Worm (Caenorhabditis elegans) whole organism, late embryonic: ENCODE data around the gene C05D9.3.

Experiments
- C08G9.2 ChIP-seq: sonication (generic microtip); optimal IDR thresholded peaks from 2 replicates; lab custom pipeline; 2016; ENCODE audit warnings: mild to moderate bottlenecking, missing genetic modification characterization, moderate library complexity, missing compliant biosample characterization
- F13H6.1 ChIP-seq: sonication (generic microtip); optimal IDR thresholded peaks from 2 replicates; lab custom pipeline; 2016; ENCODE audit warnings: missing genetic modification characterization, missing compliant biosample characterization
- K02D7.2 ChIP-seq: sonication (generic microtip); optimal IDR thresholded peaks from 2 replicates; lab custom pipeline; 2017; ENCODE audit warnings: mild to moderate bottlenecking, missing genetic modification characterization, missing compliant biosample characterization
- K09A11.1 ChIP-seq: sonication (generic microtip); optimal IDR thresholded peaks from 2 replicates; lab custom pipeline; 2017; ENCODE audit warnings: antibody characterized with exemption, mild to moderate bottlenecking, missing genetic modification characterization, missing compliant biosample characterization; ENCODE audit not compliant: insufficient read depth
- T23F11.4 ChIP-seq: fragments of 200-800 bp; sonication (Bioruptor generic); optimal IDR thresholded peaks from 2 replicates; lab custom pipeline; 2018; ENCODE audit warnings: mild to moderate bottlenecking, missing genetic modification characterization, missing compliant biosample characterization
- Y22D7AL.16 ChIP-seq: sonication (generic microtip); optimal IDR thresholded peaks from 2 replicates; lab custom pipeline; 2016; ENCODE audit warnings: missing genetic modification characterization, missing compliant biosample characterization
- ama-1 ChIP-seq: fragments of 150-350 bp; optimal IDR thresholded peaks from 2 replicates; lab custom pipeline; 2014
- ceh-14 ChIP-seq: sonication (generic microtip); optimal IDR thresholded peaks from 2 replicates; lab custom pipeline; 2016; ENCODE audit warnings: missing genotype, missing genetic modification characterization, missing compliant biosample characterization
- ceh-18 ChIP-seq: sonication (generic microtip); optimal IDR thresholded peaks from 2 replicates; lab custom pipeline; 2016; ENCODE audit warnings: missing genetic modification characterization, missing compliant biosample characterization
- ceh-2 ChIP-seq: sonication (generic microtip); optimal IDR thresholded peaks from 2 replicates; lab custom pipeline; 2016; ENCODE audit warnings: missing genotype, missing genetic modification characterization, missing compliant biosample characterization
- ceh-30 ChIP-seq: fragments of 150-350 bp; optimal IDR thresholded peaks from 2 replicates; lab custom pipeline; 2014; ENCODE audit warnings: missing biosample characterization, missing genetic modification characterization
- ceh-31 ChIP-seq: sonication (generic microtip); optimal IDR thresholded peaks from 2 replicates; lab custom pipeline; 2016; ENCODE audit warnings: missing genetic modification characterization, missing compliant biosample characterization
- ceh-48 ChIP-seq: sonication (generic microtip); optimal IDR thresholded peaks from 2 replicates; lab custom pipeline; 2016; ENCODE audit warnings: missing genetic modification characterization, inconsistent platforms, missing compliant biosample characterization
- ceh-6 ChIP-seq: fragments of 200-800 bp; sonication (Bioruptor generic); optimal IDR thresholded peaks from 2 replicates; lab custom pipeline; 2018; ENCODE audit warnings: mild to moderate bottlenecking, missing genetic modification characterization, missing compliant biosample characterization
- ceh-9 ChIP-seq: sonication (generic microtip); optimal IDR thresholded peaks from 2 replicates; lab custom pipeline; 2016; ENCODE audit warnings: mild to moderate bottlenecking, missing genetic modification characterization, inconsistent platforms, missing compliant biosample characterization
- che-1 ChIP-seq: sonication (generic microtip); optimal IDR thresholded peaks from 2 replicates; lab custom pipeline; 2016; ENCODE audit warnings: mild to moderate bottlenecking, missing genetic modification characterization, missing compliant biosample characterization
- dmd-4 ChIP-seq: sonication (generic microtip); optimal IDR thresholded peaks from 2 replicates; lab custom pipeline; 2016; ENCODE audit warnings: borderline replicate concordance, missing genetic modification characterization, missing compliant biosample characterization
- dve-1 ChIP-seq: sonication (generic microtip); optimal IDR thresholded peaks from 2 replicates; lab custom pipeline; 2017; ENCODE audit warnings: antibody characterized with exemption, mild to moderate bottlenecking, missing genetic modification characterization, missing compliant biosample characterization
- elt-4 ChIP-seq: sonication (generic microtip); optimal IDR thresholded peaks from 2 replicates; lab custom pipeline; 2016; ENCODE audit warnings: missing genetic modification characterization, missing compliant biosample characterization
- fax-1 ChIP-seq: sonication (generic microtip); optimal IDR thresholded peaks from 2 replicates; lab custom pipeline; 2016; ENCODE audit warnings: missing genotype, missing genetic modification characterization, missing compliant biosample characterization
- fkh-10 ChIP-seq: fragments of 150-350 bp; optimal IDR thresholded peaks from 2 replicates; lab custom pipeline; 2014; ENCODE audit warnings: missing biosample characterization, missing genetic modification reagents, missing genetic modification characterization
- fkh-6 ChIP-seq: sonication (generic microtip); optimal IDR thresholded peaks from 2 replicates; lab custom pipeline; 2016; ENCODE audit warnings: missing genetic modification characterization, missing compliant biosample characterization
- gmeb-2 ChIP-seq: sonication (generic microtip); optimal IDR thresholded peaks from 2 replicates; lab custom pipeline; 2016; ENCODE audit warnings: missing genetic modification characterization, inconsistent platforms, missing compliant biosample characterization
- hlh-13 ChIP-seq: fragments of 200-800 bp; sonication (Bioruptor generic); optimal IDR thresholded peaks from 2 replicates; lab custom pipeline; 2018; ENCODE audit warnings: mild to moderate bottlenecking, missing genetic modification characterization, missing compliant biosample characterization
- hlh-15 ChIP-seq: sonication (generic microtip); optimal IDR thresholded peaks from 2 replicates; lab custom pipeline; 2016; ENCODE audit warnings: missing genetic modification characterization, missing compliant biosample characterization
- hlh-30 ChIP-seq: sonication (generic microtip); optimal IDR thresholded peaks from 2 replicates; lab custom pipeline; 2017; ENCODE audit warnings: antibody characterized with exemption, missing genetic modification characterization, missing compliant biosample characterization; ENCODE audit not compliant: insufficient read depth
- hlh-6 ChIP-seq: sonication (generic microtip); optimal IDR thresholded peaks from 2 replicates; lab custom pipeline; 2016; ENCODE audit warnings: missing genotype, missing genetic modification characterization, missing compliant biosample characterization
- hlh-8 ChIP-seq: sonication (generic microtip); optimal IDR thresholded peaks from 2 replicates; lab custom pipeline; 2016; ENCODE audit warnings: missing genotype, missing genetic modification characterization, missing compliant biosample characterization
- madf-2 ChIP-seq: sonication (generic microtip); optimal IDR thresholded peaks from 2 replicates; lab custom pipeline; 2017; ENCODE audit warnings: missing genetic modification characterization, missing compliant biosample characterization
- nfya-1 ChIP-seq: sonication (generic microtip); optimal IDR thresholded peaks from 2 replicates; lab custom pipeline; 2017; ENCODE audit warnings: missing genetic modification characterization, mild to moderate bottlenecking, missing compliant biosample characterization, antibody characterized with exemption, moderate library complexity
- nhr-11 ChIP-seq: fragments of 150-350 bp; optimal IDR thresholded peaks from 2 replicates; lab custom pipeline; 2014; ENCODE audit warnings: missing biosample characterization, missing genetic modification characterization
- nhr-232 ChIP-seq: sonication (generic microtip); optimal IDR thresholded peaks from 2 replicates; lab custom pipeline; 2016; ENCODE audit warnings: missing genetic modification characterization, missing compliant biosample characterization
- npax-4 ChIP-seq: sonication (generic microtip); optimal IDR thresholded peaks from 2 replicates; lab custom pipeline; 2016; ENCODE audit warnings: missing genetic modification characterization, missing compliant biosample characterization
- odd-2 ChIP-seq: sonication (generic microtip); optimal IDR thresholded peaks from 2 replicates; lab custom pipeline; 2017; ENCODE audit warnings: antibody characterized with exemption, mild to moderate bottlenecking, missing genetic modification characterization, missing compliant biosample characterization
- pag-3 ChIP-seq: sonication (generic microtip); optimal IDR thresholded peaks from 2 replicates; lab custom pipeline; 2016; ENCODE audit warnings: missing compliant biosample characterization, missing genetic modification characterization, borderline replicate concordance
- pat-9 ChIP-seq: fragments of 200-800 bp; sonication (Bioruptor generic); optimal IDR thresholded peaks from 2 replicates; lab custom pipeline; 2018; ENCODE audit warnings: mild to moderate bottlenecking, missing genetic modification characterization, moderate library complexity, missing compliant biosample characterization
- pax-1 ChIP-seq: fragments of 150-350 bp; optimal IDR thresholded peaks from 2 replicates; lab custom pipeline; 2014; ENCODE audit warnings: missing biosample characterization, missing genetic modification characterization
- pha-2 ChIP-seq: sonication (generic microtip); optimal IDR thresholded peaks from 2 replicates; lab custom pipeline; 2017; ENCODE audit warnings: mild to moderate bottlenecking, missing genetic modification characterization, missing compliant biosample characterization
- pqm-1 ChIP-seq: sonication (generic microtip); optimal IDR thresholded peaks from 2 replicates; lab custom pipeline; 2016; ENCODE audit warnings: missing genetic modification characterization, missing compliant biosample characterization
- pros-1 ChIP-seq: fragments of 150-350 bp; optimal IDR thresholded peaks from 2 replicates; lab custom pipeline; 2014; ENCODE audit warnings: missing biosample characterization, missing genetic modification reagents, missing genetic modification characterization
- ref-2 ChIP-seq: sonication (generic microtip); optimal IDR thresholded peaks from 2 replicates; lab custom pipeline; 2016; ENCODE audit warnings: missing genetic modification characterization, missing compliant biosample characterization
- sdc-2 ChIP-seq: sonication (generic microtip); optimal IDR thresholded peaks from 2 replicates; lab custom pipeline; 2016; ENCODE audit warnings: missing genotype, missing genetic modification characterization, missing compliant biosample characterization
- syd-9 ChIP-seq: sonication (generic microtip); optimal IDR thresholded peaks from 2 replicates; lab custom pipeline; 2016; ENCODE audit warnings: mild to moderate bottlenecking, missing genetic modification characterization, moderate library complexity, missing compliant biosample characterization
- tbx-2 ChIP-seq: sonication (generic microtip); optimal IDR thresholded peaks from 2 replicates; lab custom pipeline; 2016; ENCODE audit warnings: missing genetic modification characterization, missing compliant biosample characterization
- ttx-3 ChIP-seq: sonication (generic microtip); optimal IDR thresholded peaks from 2 replicates; lab custom pipeline; 2016; ENCODE audit warnings: missing genetic modification reagents, missing genetic modification characterization, missing compliant biosample characterization
- unc-3 ChIP-seq, 2 experiments: fragments of 200-800 bp in 1 of 2; sonication (Bioruptor generic) in 1 of 2; sonication (generic microtip) in 1 of 2; conservative IDR thresholded peaks in 1 of 2; optimal IDR thresholded peaks in 1 of 2; 2 replicates each; pipeline versions ENCODE4 v1.3.6 to Lab custom; 2016 to 2022; ENCODE audit warnings: missing compliant biosample characterization in 2 of 2, missing genetic modification characterization in 2 of 2, missing genetic modification reagents in 1 of 2
- unc-42 ChIP-seq: sonication (generic microtip); optimal IDR thresholded peaks from 2 replicates; lab custom pipeline; 2016; ENCODE audit warnings: missing genotype, missing genetic modification characterization, missing compliant biosample characterization
- unc-55 ChIP-seq: sonication (generic microtip); optimal IDR thresholded peaks from 2 replicates; lab custom pipeline; 2017; ENCODE audit warnings: missing biosample characterization, missing genetic modification reagents, missing genetic modification characterization
- zip-5 ChIP-seq: sonication (generic microtip); optimal IDR thresholded peaks from 2 replicates; lab custom pipeline; 2016; ENCODE audit warnings: missing genetic modification characterization, missing compliant biosample characterization
- ztf-16 ChIP-seq: sonication (generic microtip); optimal IDR thresholded peaks from 2 replicates; lab custom pipeline; 2017; ENCODE audit warnings: missing genetic modification characterization, missing compliant biosample characterization

Gene C05D9.3

ce11 chrX:1126207-1126606 is 14.5 kb downstream of the C05D9.3 start:
- TF ChIP-seq unc-55 (no peak), pax-1 (no peak), pros-1 (tag; lab: Kevin White, UChicago) (no peak), ref-2 (tag; lab: Kevin White, UChicago) (no peak), npax-4 (tag; lab: Kevin White, UChicago) (no peak), C08G9.2 (tag; lab: Kevin White, UChicago) (no peak), ceh-48 (tag; lab: Kevin White, UChicago) (no peak), ttx-3 (no peak), pqm-1 (tag; lab: Kevin White, UChicago) (no peak), ceh-9 (tag; lab: Kevin White, UChicago) (no peak), dve-1 (no peak), zip-5 (tag; lab: Kevin White, UChicago) (no peak), pag-3 (no peak), pat-9 (tag; lab: Kevin White, UChicago) (no peak), hlh-6 (tag; lab: Kevin White, UChicago) (no peak), nhr-232 (tag; lab: Kevin White, UChicago) (no peak)
- TF ChIP-seq, all 69 proteins: peak for 0

DNA sequence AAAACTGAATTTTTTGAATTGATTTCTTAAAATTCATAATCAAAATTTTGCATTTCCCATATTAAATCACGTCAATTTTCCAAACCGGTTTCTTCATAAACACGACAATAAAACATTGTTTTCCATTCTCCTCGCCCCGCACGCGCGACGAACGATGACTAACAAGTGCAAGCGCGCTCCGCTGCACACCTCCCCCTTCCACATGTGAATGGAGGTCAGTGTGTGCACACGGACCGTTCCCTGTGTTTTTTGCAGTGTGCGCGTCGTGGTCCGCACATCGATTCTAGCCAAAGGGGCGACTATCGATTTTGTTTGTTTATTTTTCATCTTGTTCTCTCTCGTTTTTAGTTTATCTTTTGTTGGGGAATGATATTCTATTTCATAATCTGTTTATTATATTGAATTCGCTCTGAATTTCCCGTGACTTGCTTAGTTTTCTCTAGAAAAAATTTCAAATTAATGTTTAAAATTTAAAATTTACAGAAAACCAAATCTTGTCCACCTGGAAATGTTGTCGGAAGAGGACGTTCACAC is 16.9 kb downstream of the C05D9.3 start, which contains the start of gene snx-1:
Gene snx-1 (plus strand): TSS at position 484 of the 534 bp plus-strand sequence.
- no peak for TF ChIP-seq pat-9 (tag; lab: Kevin White, UChicago)
- TF ChIP-seq pag-3, result no peak
- TF ChIP-seq dmd-4 (tag; lab: Kevin White, UChicago), result no peak
- peak; percentile 24 for TF ChIP-seq nfya-1 (tag; lab: Kevin White, UChicago)
- peak; percentile 51 for TF ChIP-seq hlh-30 (tag; lab: Kevin White, UChicago)
- TF ChIP-seq ref-2 (tag; lab: Kevin White, UChicago), result peak; percentile 36
- no peak for TF ChIP-seq Y22D7AL.16 (tag; lab: Kevin White, UChicago)
- no peak for TF ChIP-seq pqm-1 (tag; lab: Kevin White, UChicago)
- no peak for TF ChIP-seq hlh-13 (GFP tag; lab: Kevin White, UChicago)
- TF ChIP-seq K09A11.1, result no peak
- no peak for TF ChIP-seq fkh-10 (GFP tag; lab: Kevin White, UChicago)
- peak; percentile 11 for TF ChIP-seq tbx-2 (tag; lab: Kevin White, UChicago)
- TF ChIP-seq fax-1 (tag; lab: Kevin White, UChicago), result no peak
- TF ChIP-seq unc-3 (GFP tag; conservative IDR thresholded peaks at IDR 0.05; lab: Robert Waterston, UW), result no peak
- TF ChIP-seq unc-3 (tag; optimal IDR thresholded peaks at IDR 0.05; lab: Kevin White, UChicago), result no peak
- no peak for TF ChIP-seq elt-4 (tag; lab: Kevin White, UChicago)
- no peak for TF ChIP-seq fkh-6 (tag; lab: Kevin White, UChicago)
- no peak for TF ChIP-seq syd-9
- no peak for TF ChIP-seq odd-2 (tag; lab: Kevin White, UChicago)
- TF ChIP-seq hlh-8 (tag; lab: Kevin White, UChicago), result peak; percentile 6
- peak; percentile 6 for TF ChIP-seq ceh-6 (GFP tag; lab: Kevin White, UChicago)
- TF ChIP-seq che-1 (tag; lab: Kevin White, UChicago), result no peak
- TF ChIP-seq madf-2 (tag; lab: Kevin White, UChicago), result no peak
- TF ChIP-seq hlh-15, result no peak
- TF ChIP-seq ceh-18, result peak; percentile 35
- no peak for TF ChIP-seq ama-1 (lab: Kevin White, UChicago)
- peak; percentile 41 for TF ChIP-seq sdc-2 (tag; lab: Kevin White, UChicago)
- TF ChIP-seq dve-1, result no peak
- TF ChIP-seq ceh-2 (tag; lab: Kevin White, UChicago), result no peak
- TF ChIP-seq ztf-16 (tag; lab: Kevin White, UChicago), result no peak
- TF ChIP-seq K02D7.2 (tag; lab: Kevin White, UChicago), result no peak
- no peak for TF ChIP-seq F13H6.1 (tag; lab: Kevin White, UChicago)
- no peak for TF ChIP-seq T23F11.4 (GFP tag; lab: Kevin White, UChicago)
- no peak for TF ChIP-seq pha-2
- TF ChIP-seq npax-4 (tag; lab: Kevin White, UChicago), result no peak
- no peak for TF ChIP-seq ceh-30
- peak; percentile 18 for TF ChIP-seq unc-42 (tag; lab: Kevin White, UChicago)
- no peak for TF ChIP-seq gmeb-2 (tag; lab: Kevin White, UChicago)
- peak; percentile 38 for TF ChIP-seq ceh-31
- no peak for TF ChIP-seq ceh-14 (tag; lab: Kevin White, UChicago)
- TF ChIP-seq unc-55, result no peak
- no peak for TF ChIP-seq nhr-11 (tag; lab: Kevin White, UChicago)
